Fruit fly (Drosophila melanogaster): ENCODE measurements around the gene CG34277.

Gene CG34277

DNA sequence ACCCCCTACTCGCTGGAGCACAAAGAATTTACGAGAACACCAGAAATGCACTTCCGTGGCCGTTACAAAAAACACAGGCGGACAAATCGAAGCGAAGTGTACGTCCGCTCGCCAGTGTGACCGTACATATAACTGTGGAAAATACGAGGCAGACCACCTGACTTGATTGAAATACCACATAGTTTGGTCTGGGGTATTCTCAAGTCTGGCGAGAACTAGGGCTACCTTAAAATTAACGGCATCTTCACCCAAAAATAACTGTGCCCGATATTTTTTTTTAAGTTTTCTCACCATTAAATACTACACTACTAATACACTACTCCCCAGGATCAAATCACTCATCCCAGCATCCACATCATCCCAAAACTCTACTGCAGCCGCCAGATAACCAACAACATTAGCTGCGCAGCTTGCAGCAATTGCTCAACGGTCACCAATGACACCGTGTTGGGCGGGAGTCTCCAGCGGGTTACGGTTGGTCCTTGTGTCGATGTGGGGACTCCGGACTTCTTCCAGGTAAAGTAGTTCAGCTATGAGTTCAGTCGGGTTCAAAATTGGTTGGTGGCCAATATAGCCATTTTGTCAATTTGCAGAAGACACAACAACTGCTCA lies 1.1 kb upstream of the CG34277 start, which contains the start of gene Cerk (continued):
- TF ChIP-seq ara (GFP tag; IDR thresholded peaks at IDR 0.05) = peak; percentile 14; the same call in 1 of the 2 replicates
- no peak for TF ChIP-seq odd (GFP tag; optimal IDR thresholded peaks at IDR 0.05)
- peak; percentile 54 for TF ChIP-seq CG30403 (GFP tag; optimal IDR thresholded peaks at IDR 0.05)
- peak; percentile 47 to 67 for TF ChIP-seq dpn (GFP tag; optimal IDR thresholded peaks at IDR 0.05)
- no peak for TF ChIP-seq pho (GFP tag; optimal IDR thresholded peaks at IDR 0.05)
- TF ChIP-seq gsb (GFP tag; IDR thresholded peaks at IDR 0.05) = no peak
- no peak for TF ChIP-seq Poxn (GFP tag; IDR thresholded peaks at IDR 0.05)
- no peak for TF ChIP-seq Max (GFP tag; optimal IDR thresholded peaks at IDR 0.05)
- TF ChIP-seq CG14050 (GFP tag; IDR thresholded peaks at IDR 0.05) = no peak
- peak; percentile 42; the same call in 1 of the 2 replicates for TF ChIP-seq inv (GFP tag; IDR thresholded peaks at IDR 0.05; ENCODE audit: partially characterized antibody)
- peak; percentile 6; the same call in 1 of the 2 replicates for TF ChIP-seq E2f1 (GFP tag; IDR thresholded peaks at IDR 0.05)
- TF ChIP-seq CG13775 (GFP tag; optimal IDR thresholded peaks at IDR 0.05) = no peak
- TF ChIP-seq Atf3 (GFP tag; optimal IDR thresholded peaks at IDR 0.05) = no peak
- no peak for TF ChIP-seq h (optimal IDR thresholded peaks at IDR 0.05)
- no peak for TF ChIP-seq CG2889 (GFP tag; IDR thresholded peaks at IDR 0.05)
- no peak for TF ChIP-seq Hey (tag; optimal IDR thresholded peaks at IDR 0.05)
- TF ChIP-seq Jarid2 (GFP tag; optimal IDR thresholded peaks at IDR 0.05) = peak; percentile 93
- peak; percentile 51 for TF ChIP-seq her (GFP tag; optimal IDR thresholded peaks at IDR 0.05)
- no peak for TF ChIP-seq tll (GFP tag; optimal IDR thresholded peaks at IDR 0.05)
- TF ChIP-seq CG9932 (GFP tag; IDR thresholded peaks at IDR 0.05) = peak; percentile 72
- TF ChIP-seq dysf (GFP tag; IDR thresholded peaks at IDR 0.05) = peak; percentile 58; the same call in 2 of the 3 replicates
- peak; percentile 91 for TF ChIP-seq CG7928 (GFP tag; optimal IDR thresholded peaks at IDR 0.05)
- peak; percentile 51 for TF ChIP-seq CG3847 (GFP tag; IDR thresholded peaks at IDR 0.05)
- TF ChIP-seq CG2199 (GFP tag; IDR thresholded peaks at IDR 0.05) = 0 out of 3 replicates have a peak, but pooled peaks have one; percentile 25
- peak; percentile 62; the same call in 1 of the 2 replicates for TF ChIP-seq slbo (GFP tag; IDR thresholded peaks at IDR 0.05)
- no peak for TF ChIP-seq luna (GFP tag; optimal IDR thresholded peaks at IDR 0.05)
- TF ChIP-seq CG8765 (GFP tag; IDR thresholded peaks at IDR 0.05) = no peak
- TF ChIP-seq Atf6 (GFP tag; IDR thresholded peaks at IDR 0.05) = no peak
- TF ChIP-seq CG5245 (GFP tag; optimal IDR thresholded peaks at IDR 0.05) = no peak
- 0 out of 3 replicates have a peak, but pooled peaks have one; percentile 37 for TF ChIP-seq Optix (GFP tag; IDR thresholded peaks at IDR 0.05)
- peak; percentile 91 for TF ChIP-seq pzg (GFP tag; optimal IDR thresholded peaks at IDR 0.05)
- TF ChIP-seq CG34422 (GFP tag; IDR thresholded peaks at IDR 0.05) = peak; percentile 48; the same call in 2 of the 3 replicates
- no peak for TF ChIP-seq CG18262 (tag; optimal IDR thresholded peaks at IDR 0.05)
- TF ChIP-seq PHDP (tag; optimal IDR thresholded peaks at IDR 0.05) = peak; percentile 36
- peak; percentile 51 for TF ChIP-seq onecut (GFP tag; IDR thresholded peaks at IDR 0.05)
- TF ChIP-seq B-H2 (GFP tag; optimal IDR thresholded peaks at IDR 0.05) = peak; percentile 21
- TF ChIP-seq Hand (GFP tag; optimal IDR thresholded peaks at IDR 0.05) = no peak
- TF ChIP-seq wor (GFP tag; IDR thresholded peaks at IDR 0.05) = no peak
- TF ChIP-seq CG1792 (GFP tag; optimal IDR thresholded peaks at IDR 0.05) = peak; percentile 11
- peak; percentile 9 for TF ChIP-seq kay (GFP tag; optimal IDR thresholded peaks at IDR 0.05)
- peak; percentile 20 for TF ChIP-seq trem (tag; optimal IDR thresholded peaks at IDR 0.05)
- peak; percentile 95 for TF ChIP-seq gfzf (GFP tag; optimal IDR thresholded peaks at IDR 0.05)
- TF ChIP-seq Scr (GFP tag; IDR thresholded peaks at IDR 0.05; ENCODE audit: partially characterized antibody) = peak; percentile 55
- no peak for TF ChIP-seq pros (GFP tag; optimal IDR thresholded peaks at IDR 0.05)
- no peak for TF ChIP-seq Lim3 (GFP tag; IDR thresholded peaks at IDR 0.05)
- TF ChIP-seq caup (GFP tag; optimal IDR thresholded peaks at IDR 0.05; ENCODE audit: severe bottlenecking) = peak; percentile 30
- TF ChIP-seq HmgZ (tag; optimal IDR thresholded peaks at IDR 0.05) = peak; percentile 53
- no peak for TF ChIP-seq CG4730 (GFP tag; IDR thresholded peaks at IDR 0.05)
- TF ChIP-seq NfI (GFP tag; optimal IDR thresholded peaks at IDR 0.05) = peak; percentile 42
- peak; percentile 36; the same call in 1 of the 2 replicates for TF ChIP-seq CG31441 (GFP tag; IDR thresholded peaks at IDR 0.05)
